Worm (Caenorhabditis elegans) whole organism, L2 larva: ENCODE measurements around the gene nkat-3.

Experiments used
- aly-2 ChIP-seq: fragments of 150-350 bp; optimal IDR thresholded peaks from 2 replicates; lab custom pipeline; 2014; ENCODE audit warnings: missing biosample characterization, missing genetic modification characterization
- ceh-82 ChIP-seq: fragments of 150-350 bp; optimal IDR thresholded peaks from 2 replicates; lab custom pipeline; 2014; ENCODE audit warnings: missing biosample characterization, missing genetic modification characterization
- elt-1 ChIP-seq: fragments of 150-350 bp; optimal IDR thresholded peaks from 2 replicates; lab custom pipeline; 2014; ENCODE audit warnings: missing biosample characterization, missing genetic modification characterization
- mdl-1 ChIP-seq, 2 experiments: fragments of 150-350 bp in 1 of 2; sonication (generic microtip) in 1 of 2; optimal IDR thresholded peaks; 2 replicates each; lab custom pipeline; 2017; ENCODE audit warnings: missing biosample characterization in 2 of 2, missing genetic modification characterization in 2 of 2
- nhr-11 ChIP-seq: fragments of 150-350 bp; optimal IDR thresholded peaks from 2 replicates; lab custom pipeline; 2014; ENCODE audit warnings: missing biosample characterization, missing genetic modification characterization
- nhr-129 ChIP-seq: fragments of 150-350 bp; optimal IDR thresholded peaks from 2 replicates; lab custom pipeline; 2014; ENCODE audit warnings: missing biosample characterization, missing genetic modification characterization
- nhr-23 ChIP-seq: fragments of 150-350 bp; optimal IDR thresholded peaks from 2 replicates; lab custom pipeline; 2014; ENCODE audit warnings: missing biosample characterization, missing genetic modification reagents, missing genetic modification characterization
- snpc-4 ChIP-seq: fragments of 150-350 bp; optimal IDR thresholded peaks from 2 replicates; lab custom pipeline; 2014; ENCODE audit warnings: missing biosample characterization, missing genetic modification characterization
- ztf-11 ChIP-seq: sonication (generic microtip); optimal IDR thresholded peaks from 2 replicates; lab custom pipeline; 2017; ENCODE audit warnings: missing biosample characterization, missing genetic modification characterization

DNA sequence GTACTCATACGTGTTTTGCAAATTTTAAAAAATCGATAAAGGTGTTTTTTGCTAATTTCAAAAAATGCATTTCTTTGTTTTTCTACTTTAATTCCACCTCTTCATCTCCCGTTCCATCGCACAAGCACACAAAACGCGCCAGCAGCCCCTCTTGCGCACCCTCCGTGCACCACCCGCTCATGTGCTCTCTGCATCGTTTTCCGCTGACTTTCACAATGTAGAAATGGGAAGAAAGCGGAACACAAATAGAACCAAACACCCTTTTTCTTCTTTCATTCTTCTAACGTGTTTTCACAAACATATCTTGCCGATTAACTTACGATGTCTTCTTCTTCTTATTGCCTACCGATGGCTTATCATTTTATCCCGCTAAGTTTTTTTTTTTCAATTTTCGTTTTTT lies 51.2 kb downstream of the nkat-3 start:
- peak in 1 of 2 experiments; percentile 66 for TF ChIP-seq mdl-1 (tag; optimal IDR thresholded peaks at IDR 0.05; lab: Kevin White, UChicago)
- peak; percentile 66 for TF ChIP-seq nhr-129 (tag; lab: Kevin White, UChicago)
- TF ChIP-seq ceh-82 (tag; lab: Kevin White, UChicago) = no peak
- no peak for TF ChIP-seq nhr-11 (tag; lab: Kevin White, UChicago)
- no peak for TF ChIP-seq nhr-23 (tag; lab: Kevin White, UChicago)
- TF ChIP-seq snpc-4 = peak; percentile 76
- TF ChIP-seq aly-2 = no peak
- TF ChIP-seq ztf-11 = no peak
- no peak for TF ChIP-seq elt-1 (tag; lab: Kevin White, UChicago)
